Worm (Caenorhabditis elegans) whole organism, L2 larva: Measurements from ENCODE around the gene cbp-2.

ENCODE experiments used
- ceh-16 ChIP-seq: fragments of 150-350 bp; optimal IDR thresholded peaks from 2 replicates; lab custom pipeline; 2014; ENCODE audit warnings: missing biosample characterization, missing genetic modification characterization
- elt-1 ChIP-seq: fragments of 150-350 bp; optimal IDR thresholded peaks from 2 replicates; lab custom pipeline; 2014; ENCODE audit warnings: missing biosample characterization, missing genetic modification characterization

DNA sequence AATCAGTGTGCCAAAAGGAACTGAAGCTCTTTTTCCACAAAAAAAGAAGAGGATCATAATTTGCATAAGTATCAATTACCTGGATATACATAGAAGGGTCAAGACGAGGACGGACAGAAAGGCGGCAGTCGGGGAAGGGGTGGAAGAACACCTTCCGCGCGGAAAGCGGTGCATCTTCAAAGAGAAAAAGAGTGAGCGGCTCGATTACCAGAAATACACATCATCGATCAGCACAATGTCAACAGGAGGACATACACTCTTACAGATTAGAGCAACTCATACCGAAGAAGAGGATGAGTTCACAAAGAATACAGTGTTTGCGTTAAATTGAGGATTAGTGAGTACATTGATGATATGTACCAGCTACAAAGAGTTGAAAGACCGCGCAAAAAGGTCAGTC, 46.4 kb downstream of the cbp-2 start:
- TF ChIP-seq elt-1: no peak
- no peak for TF ChIP-seq ceh-16
